Worm (Caenorhabditis elegans): ENCODE measurements around the gene T27A8.3.

Gene T27A8.3

ce11 chrX:16058845-16059244 lies 3.6 kb upstream of the T27A8.3 start, which contains the start of gene T27A8.2:
Gene T27A8.2 (minus strand): TSS chrX:16058945.
- TF ChIP-seq Y53F4B.3 (GFP tag; IDR thresholded peaks at IDR 0.05) (no peak), egl-44 (GFP tag; IDR thresholded peaks at IDR 0.05) (no peak)

ce11 chrX:16067984-16068383 lies 5.5 kb downstream of the T27A8.3 start:
- TF ChIP-seq F10E7.11 (tag; optimal IDR thresholded peaks at IDR 0.05) (no peak), tbx-9 (tag; optimal IDR thresholded peaks at IDR 0.05; ENCODE audit: borderline replicate concordance) (no peak), nhr-120 (GFP tag; IDR thresholded peaks at IDR 0.05) (no peak)

- TF ChIP-seq nfyb-1 (GFP tag; IDR thresholded peaks at IDR 0.05): no peak
- TF ChIP-seq F37B4.10 (GFP tag; IDR thresholded peaks at IDR 0.05): no peak
- no peak for TF ChIP-seq F57C9.4 (tag; optimal IDR thresholded peaks at IDR 0.05)
- TF ChIP-seq K12H6.12 (tag; optimal IDR thresholded peaks at IDR 0.05): no peak
Measured at ce11 chrX:16072595-16072994, 10.1 kb downstream of the T27A8.3 start, which contains the start of gene col-187. Gene col-187 (plus strand): TSS chrX:16072895.

ce11 chrX:16076470-16076869 lies 14.0 kb downstream of the T27A8.3 start, which contains the start of gene C30F2.4:
Gene C30F2.4 (minus strand): TSS chrX:16076570.
- TF ChIP-seq Y95B8A.8 (GFP tag; IDR thresholded peaks at IDR 0.05) (no peak), K12H6.12 (tag; optimal IDR thresholded peaks at IDR 0.05) (no peak), dpl-1 (GFP tag; optimal IDR thresholded peaks at IDR 0.05) (no peak), mcd-1 (GFP tag; IDR thresholded peaks at IDR 0.05) (no peak), Y53F4B.3 (GFP tag; IDR thresholded peaks at IDR 0.05) (no peak), snpc-4 (GFP tag; optimal IDR thresholded peaks at IDR 0.05) (no peak), snpc-4 (tag; optimal IDR thresholded peaks at IDR 0.05) (no peak), F57C9.4 (tag; optimal IDR thresholded peaks at IDR 0.05) (no peak)

- no peak for TF ChIP-seq snpc-4 (GFP tag; optimal IDR thresholded peaks at IDR 0.05)
- peak in 1 of 4 experiments; percentile 59 for TF ChIP-seq snpc-4 (tag; optimal IDR thresholded peaks at IDR 0.05)
- no peak for TF ChIP-seq chd-7 (tag; optimal IDR thresholded peaks at IDR 0.05)
Measured at ce11 chrX:16078695-16079094, 16.2 kb downstream of the T27A8.3 start.

- TF ChIP-seq somi-1 (GFP tag; optimal IDR thresholded peaks at IDR 0.05) (no peak), lir-1 (GFP tag; conservative IDR thresholded peaks at IDR 0.05) (no peak)
Measured at ce11 chrX:16082024-16082423, 19.5 kb downstream of the T27A8.3 start, which contains the start of gene idpp-14. Gene idpp-14 (plus strand): TSS chrX:16082347.

ce11 chrX:16085094-16085493 lies 22.6 kb downstream of the T27A8.3 start, which contains the start of gene C30F2.2:
Gene C30F2.2 (minus strand): TSS chrX:16085215.
- no peak for TF ChIP-seq Y53G8AR.9 (GFP tag; conservative IDR thresholded peaks at IDR 0.05)
- TF ChIP-seq B0019.2 (GFP tag; conservative IDR thresholded peaks at IDR 0.05): no peak
- no peak for TF ChIP-seq ztf-18 (tag; optimal IDR thresholded peaks at IDR 0.05)
- no peak for TF ChIP-seq B0035.1 (tag; optimal IDR thresholded peaks at IDR 0.05)
- no peak for TF ChIP-seq atf-7 (tag; optimal IDR thresholded peaks at IDR 0.05)
- TF ChIP-seq ceh-79 (tag; optimal IDR thresholded peaks at IDR 0.05): no peak
- no peak for TF ChIP-seq aptf-2 (GFP tag; conservative IDR thresholded peaks at IDR 0.05)
- no peak for TF ChIP-seq pha-4 (tag; optimal IDR thresholded peaks at IDR 0.05)
- TF ChIP-seq dpl-1 (GFP tag; optimal IDR thresholded peaks at IDR 0.05): no peak
- TF ChIP-seq gei-17 (GFP tag; optimal IDR thresholded peaks at IDR 0.05): no peak
- no peak for TF ChIP-seq F49E8.2 (tag; optimal IDR thresholded peaks at IDR 0.05; ENCODE audit: insufficient read depth)
- TF ChIP-seq ceh-58 (GFP tag; IDR thresholded peaks at IDR 0.05): no peak
- TF ChIP-seq hsf-1 (GFP tag; IDR thresholded peaks at IDR 0.05): no peak
- TF ChIP-seq F55B11.4 (tag; optimal IDR thresholded peaks at IDR 0.05; ENCODE audit: borderline replicate concordance, insufficient read depth): no peak
